Worm (Caenorhabditis elegans): Measurements from ENCODE around the gene gap-2.

DNA sequence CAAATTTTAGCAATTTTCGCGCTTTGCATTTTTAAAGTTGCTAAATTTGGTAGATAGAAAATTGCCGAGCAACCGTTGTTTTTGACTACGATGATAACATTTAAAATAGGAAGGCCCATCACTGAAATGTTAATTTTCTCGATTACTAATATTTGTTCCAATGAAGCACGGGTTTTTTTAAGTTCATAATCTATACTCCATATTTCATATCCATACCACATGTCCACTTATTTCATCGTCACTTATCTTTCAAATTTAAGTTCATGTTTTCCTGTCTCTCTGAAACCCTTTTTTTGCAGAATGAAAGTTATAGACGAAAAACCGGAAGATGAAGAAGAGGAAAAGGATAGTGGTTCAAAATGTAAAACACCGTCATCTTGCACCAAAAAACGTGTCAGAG lies at the start of gene gap-2:
- TF ChIP-seq W03F9.2 (tag; optimal IDR thresholded peaks at IDR 0.05) (no peak), him-1 (tag; optimal IDR thresholded peaks at IDR 0.05) (no peak)

Measured in whole organism, L4/young adult.